Fruit fly (Drosophila melanogaster) whole organism, wandering third instar larva: ENCODE measurements around the gene CG15525.

ENCODE experiments used
- CG9705 ChIP-seq: fragments of 200-800 bp; sonication (Bioruptor generic); optimal IDR thresholded peaks from 2 replicates; lab custom pipeline; 2018; ENCODE audit warnings: missing biosample characterization, mild to moderate bottlenecking, missing genetic modification characterization
- CrebA ChIP-seq: fragments of 200-800 bp; sonication (Bioruptor generic); optimal IDR thresholded peaks from 2 replicates; lab custom pipeline; 2016; ENCODE audit warnings: missing biosample characterization, mild to moderate bottlenecking, missing genetic modification characterization, borderline replicate concordance
- Dfd ChIP-seq: fragments of >200 bp; optimal IDR thresholded peaks from 2 replicates; lab custom pipeline; 2017; ENCODE audit warnings: missing biosample characterization, missing genetic modification characterization
- GATAd ChIP-seq: sonication (Bioruptor generic); optimal IDR thresholded peaks from 2 replicates; lab custom pipeline; 2016; ENCODE audit warnings: missing biosample characterization, missing genetic modification characterization
- HLH106 ChIP-seq: fragments of 200-800 bp; optimal IDR thresholded peaks from 3 replicates; lab custom pipeline; 2019; ENCODE audit warnings: missing biosample characterization, mild to moderate bottlenecking, missing genetic modification characterization, moderate library complexity
- Hnf4 ChIP-seq: fragments of 200-800 bp; sonication (Bioruptor generic); optimal IDR thresholded peaks from 2 replicates; lab custom pipeline; 2016; ENCODE audit warnings: missing biosample characterization, mild to moderate bottlenecking, missing genetic modification characterization
- Hr78 ChIP-seq: fragments of >200 bp; optimal IDR thresholded peaks from 2 replicates; lab custom pipeline; 2017; ENCODE audit warnings: missing biosample characterization, missing genetic modification characterization
- Hr83 ChIP-seq: fragments of 200-300 bp; sonication (Bioruptor generic); optimal IDR thresholded peaks from 2 replicates; lab custom pipeline; 2016; ENCODE audit warnings: missing biosample characterization, mild to moderate bottlenecking, missing genetic modification characterization, moderate library complexity; ENCODE audit not compliant: poor library complexity, severe bottlenecking
- Jra ChIP-seq: sonication (Bioruptor generic); optimal IDR thresholded peaks from 2 replicates; lab custom pipeline; 2016; ENCODE audit warnings: missing biosample characterization, missing genetic modification characterization
- Mio ChIP-seq: sonication (Bioruptor generic); optimal IDR thresholded peaks from 2 replicates; lab custom pipeline; 2016; ENCODE audit warnings: missing biosample characterization, missing genetic modification characterization
- Myc ChIP-seq: fragments of >200 bp; optimal IDR thresholded peaks from 2 replicates; lab custom pipeline; 2017
- N ChIP-seq: fragments of >200 bp; optimal IDR thresholded peaks from 2 replicates; lab custom pipeline; 2018; ENCODE audit warnings: missing biosample characterization, missing external identifiers, missing genetic modification characterization
- OdsH ChIP-seq: fragments of 200-800 bp; sonication (Bioruptor generic); optimal IDR thresholded peaks from 2 replicates; lab custom pipeline; 2016; ENCODE audit warnings: missing biosample characterization, mild to moderate bottlenecking, missing genetic modification characterization
- Rel ChIP-seq, 2 experiments: fragments of 200-800 bp; sonication (Bioruptor generic) in 1 of 2; optimal IDR thresholded peaks; 2 replicates in 1 of 2; 3 replicates in 1 of 2; lab custom pipeline; 2016 to 2019; ENCODE audit warnings: mild to moderate bottlenecking in 2 of 2, missing biosample characterization in 2 of 2, missing genetic modification characterization in 2 of 2, moderate library complexity in 1 of 2
- Sp1 ChIP-seq: fragments of 200-800 bp; sonication (Bioruptor generic); optimal IDR thresholded peaks from 3 replicates; lab custom pipeline; 2019; ENCODE audit warnings: missing biosample characterization, mild to moderate bottlenecking, missing genetic modification characterization, moderate library complexity
- Vsx2 ChIP-seq: fragments of 200-300, 225-300 bp; sonication (Bioruptor generic); optimal IDR thresholded peaks from 2 replicates; lab custom pipeline; 2018; ENCODE audit warnings: missing biosample characterization, missing genetic modification characterization; ENCODE audit not compliant: partially characterized antibody
- br ChIP-seq: fragments of 200-800 bp; sonication (Bioruptor generic); optimal IDR thresholded peaks from 2 replicates; lab custom pipeline; 2016; ENCODE audit warnings: missing biosample characterization, missing genetic modification characterization
- dl ChIP-seq, 2 experiments: fragments of 175-275, 200-275 bp in 1 of 2; fragments of 200-275 bp in 1 of 2; sonication (Bioruptor generic); optimal IDR thresholded peaks; lab custom pipeline; 2018; ENCODE audit warnings: mild to moderate bottlenecking in 2 of 2, missing biosample characterization in 2 of 2, missing genetic modification characterization in 2 of 2, moderate library complexity in 2 of 2; ENCODE audit not compliant: partially characterized antibody in 2 of 2, insufficient read depth in 1 of 2
- dmrt93B ChIP-seq: fragments of 200-800 bp; sonication (Bioruptor generic); optimal IDR thresholded peaks from 2 replicates; lab custom pipeline; 2018; ENCODE audit warnings: missing biosample characterization, mild to moderate bottlenecking, missing genetic modification characterization
- dsf ChIP-seq: sonication (Bioruptor generic); optimal IDR thresholded peaks from 2 replicates; lab custom pipeline; 2016; ENCODE audit warnings: missing biosample characterization, missing genetic modification characterization, borderline replicate concordance
- ey ChIP-seq: fragments of 200-800 bp; sonication (Bioruptor generic); optimal IDR thresholded peaks from 2 replicates; lab custom pipeline; 2016; ENCODE audit warnings: missing biosample characterization, missing genetic modification characterization
- fru ChIP-seq: fragments of 200-800 bp; sonication (Bioruptor generic); optimal IDR thresholded peaks from 3 replicates; lab custom pipeline; 2016; ENCODE audit warnings: missing biosample characterization, mild to moderate bottlenecking, missing genetic modification characterization
- h ChIP-seq: fragments of 200-800 bp; sonication (Bioruptor generic); optimal IDR thresholded peaks from 3 replicates; lab custom pipeline; 2016; ENCODE audit warnings: missing biosample characterization, mild to moderate bottlenecking, missing genetic modification characterization
- jim ChIP-seq: fragments of 175-275, 200-325 bp; sonication (Bioruptor generic); optimal IDR thresholded peaks from 2 replicates; lab custom pipeline; 2016; ENCODE audit warnings: missing biosample characterization, mild to moderate bottlenecking, missing genetic modification characterization
- psq ChIP-seq: fragments of 200-800 bp; sonication (Bioruptor generic); optimal IDR thresholded peaks from 3 replicates; lab custom pipeline; 2017; ENCODE audit warnings: missing biosample characterization, mild to moderate bottlenecking, missing genetic modification characterization, moderate library complexity
- rgr ChIP-seq: fragments of 200-800 bp; sonication (Bioruptor generic); optimal IDR thresholded peaks from 3 replicates; lab custom pipeline; 2016; ENCODE audit warnings: missing biosample characterization, mild to moderate bottlenecking, missing genetic modification characterization
- sage ChIP-seq: fragments of 200-800 bp; sonication (Bioruptor generic); optimal IDR thresholded peaks from 2 replicates; lab custom pipeline; 2016; ENCODE audit warnings: missing biosample characterization, mild to moderate bottlenecking, missing genetic modification characterization
- sv ChIP-seq: fragments of 200-800 bp; sonication (Bioruptor generic); optimal IDR thresholded peaks from 3 replicates; lab custom pipeline; 2016; ENCODE audit warnings: missing biosample characterization, missing genetic modification characterization
- tai ChIP-seq: sonication (Bioruptor generic); optimal IDR thresholded peaks from 2 replicates; lab custom pipeline; 2016; ENCODE audit warnings: missing biosample characterization, missing genetic modification characterization

CG15525 gene

dm6 chr3R:30000286-30000685, 2.8 kb upstream of the CG15525 start, which contains the start of gene Tace:
TSS of gene Tace (plus strand) at chr3R:30000530.
- TF ChIP-seq rgr, result no peak
- no peak for TF ChIP-seq Myc (lab: Kevin White, UChicago)

- TF ChIP-seq dsf (GFP tag; lab: Kevin White, UChicago) (no peak), CG9705 (no peak), Hnf4 (GFP tag; lab: Kevin White, UChicago) (no peak), Rel (GFP tag; optimal IDR thresholded peaks at IDR 0.05; lab: Kevin White, UChicago) (no peak), Rel (tag; optimal IDR thresholded peaks at IDR 0.05; lab: Kevin White, UChicago) (no peak), sage (GFP tag; lab: Kevin White, UChicago) (no peak), dl (GFP tag; optimal IDR thresholded peaks at IDR 0.05; lab: Kevin White, UChicago; ENCODE audit: insufficient read depth in 1 of 2, partially characterized antibody in 2 of 2) (no peak)
- TF ChIP-seq, all 38 proteins: peak for 0
These were observed 2.0 kb upstream of the CG15525 start, which contains the start of gene CG34298 for dm6 chr3R:29999495-29999894. TSS of gene CG34298 (plus strand) at chr3R:29999795.

- no peak for TF ChIP-seq h (GFP tag; lab: Kevin White, UChicago)
- TF ChIP-seq jim (GFP tag; lab: Kevin White, UChicago), result peak; percentile 13
- peak; percentile 42 for TF ChIP-seq Hr83 (GFP tag; lab: Kevin White, UChicago)
- TF ChIP-seq tai, result no peak
These were observed 2.4 kb downstream of the CG15525 start, which contains the start of the genes CG7903 and Sas-6 for dm6 chr3R:29995035-29995434. TSS of gene CG7903 (minus strand) at chr3R:29995231. TSS of gene Sas-6 (plus strand) at chr3R:29995357.

- TF ChIP-seq tai (no peak), Rel (GFP tag; optimal IDR thresholded peaks at IDR 0.05; lab: Kevin White, UChicago) (no peak), Rel (tag; optimal IDR thresholded peaks at IDR 0.05; lab: Kevin White, UChicago) (peak; percentile 36), rgr (peak; percentile 61)
These were observed 4.3 kb downstream of the CG15525 start, which contains the start of gene Acph-1 for dm6 chr3R:29993134-29993533. TSS of gene Acph-1 (minus strand) at chr3R:29993411.

DNA sequence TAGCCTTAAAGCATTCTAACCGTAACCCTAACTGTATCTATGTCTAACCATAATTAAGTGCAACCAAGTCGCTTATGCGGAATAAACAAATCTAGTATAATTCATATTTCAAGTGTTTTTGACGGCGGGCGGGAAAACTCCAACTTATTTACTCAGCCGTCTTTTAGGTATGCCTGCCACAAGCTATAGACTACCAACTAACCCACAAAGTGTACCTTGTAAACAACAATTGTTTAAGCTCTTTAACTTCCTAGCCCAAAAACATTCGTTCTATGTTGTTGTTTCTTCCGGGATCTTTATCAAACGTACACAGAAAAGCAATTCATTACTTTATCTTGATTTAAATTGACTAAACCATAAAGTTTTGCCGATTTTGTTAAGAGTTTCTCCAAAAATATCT, 6.8 kb downstream of the CG15525 start:
- no peak for TF ChIP-seq psq (GFP tag; lab: Kevin White, UChicago)
- no peak for TF ChIP-seq CrebA (GFP tag; lab: Kevin White, UChicago)
- no peak for TF ChIP-seq jim (GFP tag; lab: Kevin White, UChicago)
- no peak for TF ChIP-seq ey (GFP tag; lab: Kevin White, UChicago)
- TF ChIP-seq Hr78 (GFP tag; lab: Kevin White, UChicago), result no peak
- no peak for TF ChIP-seq dl (GFP tag; optimal IDR thresholded peaks at IDR 0.05; lab: Kevin White, UChicago; ENCODE audit: insufficient read depth in 1 of 2, partially characterized antibody in 2 of 2)
- no peak for TF ChIP-seq fru
- TF ChIP-seq CG9705, result no peak
- no peak for TF ChIP-seq sv (GFP tag; lab: Kevin White, UChicago)
- no peak for TF ChIP-seq Sp1 (GFP tag; lab: Kevin White, UChicago)
- no peak for TF ChIP-seq Jra
- TF ChIP-seq Rel (GFP tag; optimal IDR thresholded peaks at IDR 0.05; lab: Kevin White, UChicago), result no peak
- no peak for TF ChIP-seq Rel (tag; optimal IDR thresholded peaks at IDR 0.05; lab: Kevin White, UChicago)
- no peak for TF ChIP-seq Vsx2 (GFP tag; lab: Kevin White, UChicago)
- TF ChIP-seq tai, result no peak
- no peak for TF ChIP-seq rgr
- no peak for TF ChIP-seq N
- no peak for TF ChIP-seq Hnf4 (GFP tag; lab: Kevin White, UChicago)
- no peak for TF ChIP-seq dmrt93B (GFP tag; lab: Kevin White, UChicago)
- TF ChIP-seq br, result no peak

DNA sequence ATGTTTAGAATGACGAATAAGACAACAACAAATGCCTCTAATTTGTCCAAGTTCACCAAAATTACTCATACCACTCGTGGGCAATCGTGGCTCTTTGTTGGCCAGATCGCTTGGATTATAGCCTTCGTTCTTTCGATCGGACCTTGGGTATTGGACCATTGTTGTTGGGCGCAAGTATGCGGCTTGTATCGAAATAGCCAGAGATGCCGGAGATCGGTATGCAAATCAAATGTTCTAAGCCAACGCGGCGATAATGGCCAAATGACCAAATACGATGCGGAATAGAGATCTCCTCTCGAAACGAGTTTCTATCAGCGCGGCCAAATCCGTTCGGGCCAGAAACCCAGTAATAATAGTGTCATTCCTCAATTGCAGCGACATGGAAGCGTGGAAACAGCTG, 12.3 kb downstream of the CG15525 start:
- TF ChIP-seq psq (GFP tag; lab: Kevin White, UChicago), result no peak
- no peak for TF ChIP-seq GATAd (GFP tag; lab: Kevin White, UChicago)
- TF ChIP-seq OdsH (GFP tag; lab: Kevin White, UChicago), result no peak
- no peak for TF ChIP-seq tai
- TF ChIP-seq dsf (GFP tag; lab: Kevin White, UChicago), result no peak
- no peak for TF ChIP-seq N
- no peak for TF ChIP-seq Mio (GFP tag; lab: Kevin White, UChicago)
- TF ChIP-seq Dfd (GFP tag; lab: Kevin White, UChicago), result no peak
- no peak for TF ChIP-seq sage (GFP tag; lab: Kevin White, UChicago)
- TF ChIP-seq HLH106 (tag; lab: Kevin White, UChicago), result no peak
- TF ChIP-seq rgr, result no peak
